Worm (Caenorhabditis elegans): ENCODE measurements around the gene scl-21.

Gene scl-21

DNA sequence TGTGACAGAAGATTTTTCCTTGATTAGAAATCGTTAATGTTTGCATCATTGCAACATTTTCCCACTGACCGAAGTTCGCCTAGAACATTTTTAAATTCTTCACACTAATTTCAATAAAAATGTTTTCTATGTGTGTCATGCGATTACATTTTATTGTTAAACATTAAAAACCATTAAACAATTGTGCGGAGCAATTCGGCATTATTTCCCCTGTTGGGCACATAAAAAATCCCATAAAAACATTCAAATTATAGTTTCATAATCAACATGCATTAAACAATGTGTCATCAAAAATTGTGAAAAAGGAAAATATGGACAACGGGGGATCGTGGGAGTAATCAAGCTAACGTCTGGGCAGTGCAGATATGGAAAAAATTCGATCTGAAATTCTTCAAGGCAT lies 36.0 kb downstream of the scl-21 start:
- TF ChIP-seq pqm-1 (tag; optimal IDR thresholded peaks at IDR 0.05) (peak; percentile 8), elt-2 (tag; optimal IDR thresholded peaks at IDR 0.05) (peak; percentile 56)

DNA sequence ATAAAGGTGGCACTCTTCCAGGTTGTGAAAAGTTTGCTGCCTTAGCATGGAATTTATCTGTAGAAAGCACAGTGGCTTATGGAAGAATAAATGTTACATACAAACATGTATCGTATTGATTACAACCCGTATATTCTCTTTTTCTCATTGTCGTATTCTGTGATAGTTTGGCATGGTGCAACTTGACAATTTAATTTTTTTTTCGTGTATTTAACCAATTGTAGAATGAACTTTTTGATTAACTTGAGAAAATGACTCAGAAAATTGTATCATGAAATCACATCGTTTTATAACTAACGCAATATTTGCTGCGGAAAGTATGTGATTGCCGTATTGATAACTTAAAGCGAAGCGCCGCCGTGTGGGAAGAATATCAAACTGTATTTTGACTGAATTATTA lies 38.4 kb downstream of the scl-21 start, which contains the start of gene Y43F8B.24:
TSS of gene Y43F8B.24 (plus strand) at position 301 of the 400 bp plus-strand sequence.
- TF ChIP-seq elt-2 (tag; optimal IDR thresholded peaks at IDR 0.05) (peak; percentile 14), nhr-28 (tag; optimal IDR thresholded peaks at IDR 0.05) (no peak)

DNA sequence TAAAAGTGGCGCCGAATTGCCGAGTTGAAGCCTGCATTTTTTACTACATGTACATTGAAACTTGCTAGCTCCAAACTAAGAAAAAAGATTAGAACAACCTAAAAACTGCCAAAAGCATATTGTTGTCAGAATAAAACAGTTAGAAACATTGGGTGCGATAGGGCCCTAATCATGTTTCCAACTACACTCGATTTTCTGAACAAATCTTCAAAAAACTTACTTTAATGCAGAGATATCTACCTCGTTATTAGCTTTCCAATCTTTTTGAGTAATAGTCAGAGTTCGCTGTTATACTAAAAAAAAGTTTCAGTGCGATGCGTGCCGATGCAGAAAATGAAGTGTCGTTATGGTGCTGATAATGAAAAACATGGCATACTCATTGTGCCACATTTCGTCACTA lies 39.8 kb downstream of the scl-21 start, which contains the start of the genes Y43F8B.13 and Y43F8B.14:
TSS of gene Y43F8B.13 (plus strand) at position 301 of the 400 bp plus-strand sequence.
TSS of gene Y43F8B.14 (minus strand) at position 322 of the 400 bp plus-strand sequence.
- no peak for TF ChIP-seq tbx-2 (tag; optimal IDR thresholded peaks at IDR 0.05)
- peak; percentile 4 for TF ChIP-seq elt-2 (tag; optimal IDR thresholded peaks at IDR 0.05)
- TF ChIP-seq fkh-2 (tag; optimal IDR thresholded peaks at IDR 0.05): no peak
- TF ChIP-seq elt-3 (tag; optimal IDR thresholded peaks at IDR 0.05): no peak
- TF ChIP-seq fos-1 (tag; optimal IDR thresholded peaks at IDR 0.05): no peak
- no peak for TF ChIP-seq nfya-1 (tag; optimal IDR thresholded peaks at IDR 0.05; ENCODE audit: insufficient read depth)
- TF ChIP-seq nhr-11 (tag; optimal IDR thresholded peaks at IDR 0.05): no peak
- no peak for TF ChIP-seq elt-1 (tag; optimal IDR thresholded peaks at IDR 0.05)
- TF ChIP-seq R02D3.7 (tag; optimal IDR thresholded peaks at IDR 0.05): no peak

DNA sequence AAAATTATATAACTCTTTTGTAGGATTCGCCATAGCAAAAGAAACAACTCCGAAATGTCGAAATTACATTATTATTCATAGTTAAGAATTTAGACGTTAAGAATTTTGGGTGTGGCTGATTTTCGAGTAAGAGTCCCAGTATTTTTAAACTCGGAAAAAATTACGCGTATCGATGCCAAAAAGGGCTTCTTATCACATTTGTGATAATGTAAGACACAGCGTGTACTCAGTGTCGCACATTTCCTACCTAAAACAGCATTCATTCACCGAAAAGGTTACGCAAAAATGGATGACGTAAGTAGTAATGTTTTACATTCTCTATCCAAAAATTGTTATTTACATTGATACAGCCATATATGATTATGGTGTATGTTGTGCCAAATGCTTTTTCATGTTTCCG lies 45.9 kb downstream of the scl-21 start, which contains the start of gene M04C3.5:
TSS of gene M04C3.5 (plus strand) at position 190 of the 400 bp plus-strand sequence.
- TF ChIP-seq ceh-9 (tag; optimal IDR thresholded peaks at IDR 0.05) (no peak), unc-62 (GFP tag; optimal IDR thresholded peaks at IDR 0.05) (no peak), pqm-1 (tag; optimal IDR thresholded peaks at IDR 0.05) (peak; percentile 14), nhr-11 (tag; optimal IDR thresholded peaks at IDR 0.05) (no peak), elt-2 (tag; optimal IDR thresholded peaks at IDR 0.05) (peak; percentile 67)

DNA sequence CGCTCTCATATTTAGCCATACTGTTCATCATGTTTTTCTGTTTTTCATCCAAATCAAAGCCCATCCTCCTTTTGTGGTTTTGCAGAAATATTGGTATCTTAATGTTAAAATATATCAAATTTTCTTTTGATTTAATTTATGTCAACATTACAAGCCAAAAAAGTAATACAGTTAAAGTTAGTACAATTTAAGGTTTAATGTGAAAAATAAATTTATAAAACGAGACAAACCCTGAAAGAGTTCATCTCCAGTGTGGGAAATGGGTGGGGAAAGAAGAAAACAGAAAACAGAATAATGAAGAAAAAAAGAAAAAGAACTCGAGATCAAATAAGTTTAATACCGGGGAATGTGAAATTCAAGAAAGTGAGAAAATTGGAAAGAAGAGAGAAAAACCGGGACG lies 46.7 kb downstream of the scl-21 start, which contains the start of gene M04C3.2:
TSS of gene M04C3.2 (minus strand) at position 101 of the 400 bp plus-strand sequence.
- TF ChIP-seq mml-1 (tag; optimal IDR thresholded peaks at IDR 0.05): no peak
- no peak for TF ChIP-seq unc-39 (tag; optimal IDR thresholded peaks at IDR 0.05)
- TF ChIP-seq elt-1 (tag; optimal IDR thresholded peaks at IDR 0.05): no peak
- TF ChIP-seq zag-1 (tag; optimal IDR thresholded peaks at IDR 0.05): no peak
- TF ChIP-seq eor-1 (tag; optimal IDR thresholded peaks at IDR 0.05): no peak
- no peak for TF ChIP-seq elt-2 (tag; optimal IDR thresholded peaks at IDR 0.05)
- TF ChIP-seq nhr-76 (tag; optimal IDR thresholded peaks at IDR 0.05): no peak
- TF ChIP-seq lsy-12 (tag; optimal IDR thresholded peaks at IDR 0.05): no peak
- no peak for TF ChIP-seq nhr-67 (tag; optimal IDR thresholded peaks at IDR 0.05)
- TF ChIP-seq ztf-11 (tag; optimal IDR thresholded peaks at IDR 0.05): no peak
- no peak for TF ChIP-seq nhr-28 (tag; optimal IDR thresholded peaks at IDR 0.05)
- no peak for TF ChIP-seq ama-1 (optimal IDR thresholded peaks at IDR 0.05)
- no peak for TF ChIP-seq ceh-9 (tag; optimal IDR thresholded peaks at IDR 0.05)
- TF ChIP-seq fkh-10 (GFP tag; optimal IDR thresholded peaks at IDR 0.05): no peak
- TF ChIP-seq tbx-2 (tag; optimal IDR thresholded peaks at IDR 0.05): no peak
- no peak for TF ChIP-seq mdl-1 (tag; optimal IDR thresholded peaks at IDR 0.05)

DNA sequence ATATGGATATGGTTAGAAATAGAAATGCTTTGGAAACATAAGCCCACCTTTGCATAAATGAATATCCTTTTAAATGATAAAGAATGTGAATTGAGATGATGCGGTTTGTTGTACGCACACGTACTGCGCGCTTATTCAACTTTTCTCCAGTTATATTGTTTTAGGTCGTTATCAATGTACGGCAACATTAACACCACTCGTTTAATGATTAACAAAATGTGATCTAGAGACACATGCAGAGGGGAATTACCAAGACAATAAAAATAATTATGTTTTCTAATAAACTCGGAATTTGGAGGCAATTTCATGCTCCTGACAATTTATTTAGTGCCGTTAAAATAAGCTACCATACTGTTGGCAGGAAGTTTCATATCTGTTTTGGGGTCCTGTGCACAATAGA lies 50.0 kb downstream of the scl-21 start, which contains the start of gene M04C3.1:
TSS of gene M04C3.1 (minus strand) at position 164 of the 400 bp plus-strand sequence.
- no peak for TF ChIP-seq fkh-2 (tag; optimal IDR thresholded peaks at IDR 0.05)
- no peak for TF ChIP-seq egl-5 (tag; optimal IDR thresholded peaks at IDR 0.05)
- TF ChIP-seq mdl-1 (tag; optimal IDR thresholded peaks at IDR 0.05): no peak
- TF ChIP-seq pqm-1 (tag; optimal IDR thresholded peaks at IDR 0.05): peak; percentile 24
- TF ChIP-seq pha-4 (tag; optimal IDR thresholded peaks at IDR 0.05): no peak
- TF ChIP-seq elt-2 (tag; optimal IDR thresholded peaks at IDR 0.05): peak; percentile 67
- no peak for TF ChIP-seq nhr-25 (tag; optimal IDR thresholded peaks at IDR 0.05)

All from whole organism, L3 larva.